Worm (Caenorhabditis elegans): ENCODE data around the gene F46G11.4.

F46G11.4 gene

DNA sequence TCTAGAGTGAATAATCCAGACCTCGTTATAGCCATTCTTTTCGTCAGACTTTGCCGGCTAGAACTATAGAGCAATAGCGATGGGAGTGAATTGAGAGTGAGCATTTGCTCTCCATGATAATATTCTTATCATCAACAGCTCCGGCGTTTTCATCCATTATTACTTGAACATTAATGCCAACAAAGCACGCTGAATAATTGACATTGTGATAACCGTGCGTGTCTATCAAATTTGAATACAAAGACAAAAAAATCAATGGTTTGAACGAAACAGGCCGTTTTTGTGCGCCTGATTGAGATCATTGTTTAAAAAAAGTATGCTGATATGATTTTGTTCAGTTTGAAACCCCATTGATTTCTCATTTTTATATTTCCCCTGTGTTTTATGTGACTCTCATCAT, 41.1 kb upstream of the F46G11.4 start, which contains the start of gene dct-11 (continued):
- TF ChIP-seq daf-16 (GFP tag; optimal IDR thresholded peaks at IDR 0.05): peak in 1 of 2 experiments; percentile 40
- peak; percentile 72 for TF ChIP-seq daf-16 (tag; optimal IDR thresholded peaks at IDR 0.05)
- no peak for TF ChIP-seq daf-12 (tag; optimal IDR thresholded peaks at IDR 0.05)
- no peak for TF ChIP-seq zip-2 (tag; optimal IDR thresholded peaks at IDR 0.05)
- TF ChIP-seq D1046.2 (GFP tag; IDR thresholded peaks at IDR 0.05): no peak
- peak; percentile 81 for TF ChIP-seq aha-1 (tag)
- TF ChIP-seq rbr-2 (tag; optimal IDR thresholded peaks at IDR 0.05): no peak
- TF ChIP-seq F44E2.7 (GFP tag; IDR thresholded peaks at IDR 0.05): no peak
- no peak for TF ChIP-seq lin-15B (tag; optimal IDR thresholded peaks at IDR 0.05)
- TF ChIP-seq dve-1 (tag; optimal IDR thresholded peaks at IDR 0.05; ENCODE audit: insufficient read depth): peak; percentile 59
- TF ChIP-seq lim-7 (GFP tag; IDR thresholded peaks at IDR 0.05): no peak
- no peak for TF ChIP-seq unc-130 (GFP tag; optimal IDR thresholded peaks at IDR 0.05)
- TF ChIP-seq Y105C5A.15 (GFP tag; IDR thresholded peaks at IDR 0.05): no peak
- TF ChIP-seq ctbp-1 (GFP tag; IDR thresholded peaks at IDR 0.05): no peak
- no peak for TF ChIP-seq fos-1 (tag; optimal IDR thresholded peaks at IDR 0.05)
- peak; percentile 60 for TF ChIP-seq hlh-30 (tag; optimal IDR thresholded peaks at IDR 0.05; ENCODE audit: insufficient read depth)
- TF ChIP-seq hif-1 (tag; optimal IDR thresholded peaks at IDR 0.05): peak in 1 of 2 experiments; percentile 5
- no peak for TF ChIP-seq lin-38 (GFP tag; IDR thresholded peaks at IDR 0.05)
- no peak for TF ChIP-seq spr-1 (tag; optimal IDR thresholded peaks at IDR 0.05)
- no peak for TF ChIP-seq ztf-7 (tag; optimal IDR thresholded peaks at IDR 0.05)
- peak; percentile 8 for TF ChIP-seq mep-1 (tag; optimal IDR thresholded peaks at IDR 0.05)
- TF ChIP-seq daf-8 (GFP tag; IDR thresholded peaks at IDR 0.05): no peak

DNA sequence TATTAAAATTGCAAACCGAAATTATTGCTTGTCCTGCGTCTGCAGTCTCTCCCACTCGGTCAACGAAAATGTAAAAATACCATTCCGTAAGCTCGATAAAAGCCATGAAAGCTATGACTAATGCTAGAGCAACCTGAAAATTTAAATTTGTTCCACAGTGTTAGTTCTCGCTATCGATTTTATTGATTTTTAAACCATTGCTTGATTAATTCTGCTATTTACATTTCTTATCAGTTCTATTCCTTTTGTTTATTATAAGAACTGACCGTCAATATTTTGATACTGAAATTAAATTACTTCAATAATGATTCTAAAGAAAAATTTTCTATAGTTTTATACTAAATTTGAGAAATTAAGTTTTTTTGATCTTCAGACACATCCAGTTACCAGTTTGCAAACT, 40.6 kb upstream of the F46G11.4 start:
- TF ChIP-seq nhr-6 (tag; optimal IDR thresholded peaks at IDR 0.05): no peak
- TF ChIP-seq nhr-10 (tag; optimal IDR thresholded peaks at IDR 0.05): no peak
- no peak for TF ChIP-seq tra-1 (GFP tag; IDR thresholded peaks at IDR 0.05)
- TF ChIP-seq egl-27 (tag; optimal IDR thresholded peaks at IDR 0.05): no peak
- no peak for TF ChIP-seq daf-8 (GFP tag; IDR thresholded peaks at IDR 0.05)
- peak; percentile 56 for TF ChIP-seq ceh-28 (tag; optimal IDR thresholded peaks at IDR 0.05)
- TF ChIP-seq ztf-7 (tag; optimal IDR thresholded peaks at IDR 0.05): no peak
- no peak for TF ChIP-seq mdt-29 (GFP tag; IDR thresholded peaks at IDR 0.05)
- no peak for TF ChIP-seq F10B5.3 (tag; optimal IDR thresholded peaks at IDR 0.05)
- no peak for TF ChIP-seq daf-16 (GFP tag; optimal IDR thresholded peaks at IDR 0.05)
- peak; percentile 81 for TF ChIP-seq daf-16 (tag; optimal IDR thresholded peaks at IDR 0.05)
- TF ChIP-seq unc-62 (GFP tag; optimal IDR thresholded peaks at IDR 0.05 in 1 of 2): peak in 1 of 2 experiments; percentile 15
- no peak for TF ChIP-seq unc-62 (tag; optimal IDR thresholded peaks at IDR 0.05)

DNA sequence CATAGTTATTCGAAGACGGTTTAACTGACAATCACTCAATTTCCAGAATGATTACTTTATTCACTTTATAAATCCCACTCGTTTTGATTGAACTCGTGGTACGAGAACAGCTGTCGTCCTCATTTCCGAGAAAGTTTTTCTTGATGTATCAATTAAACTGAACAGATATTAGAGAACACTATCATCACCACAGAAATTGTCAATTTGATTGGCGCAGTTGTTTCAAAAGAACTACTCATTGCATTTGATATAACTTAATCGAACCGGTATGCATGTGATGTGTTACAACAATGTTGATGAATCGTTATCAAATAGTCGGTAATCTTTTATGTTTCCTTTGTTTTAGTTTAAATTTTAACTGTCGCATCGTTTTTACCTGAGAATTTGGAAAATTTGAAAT, 38.4 kb upstream of the F46G11.4 start:
- TF ChIP-seq nhr-11 (tag; optimal IDR thresholded peaks at IDR 0.05) (peak; percentile 63), ztf-7 (tag; optimal IDR thresholded peaks at IDR 0.05) (no peak), aha-1 (tag) (peak; percentile 60), nhr-28 (tag; optimal IDR thresholded peaks at IDR 0.05) (peak; percentile 51), zag-1 (tag; optimal IDR thresholded peaks at IDR 0.05) (no peak), hlh-11 (tag; optimal IDR thresholded peaks at IDR 0.05) (peak; percentile 67), mdl-1 (tag; optimal IDR thresholded peaks at IDR 0.05) (peak in 1 of 2 experiments; percentile 12), lsy-2 (tag; optimal IDR thresholded peaks at IDR 0.05) (peak in 1 of 2 experiments; percentile 50), hlh-30 (tag; optimal IDR thresholded peaks at IDR 0.05; ENCODE audit: insufficient read depth) (peak; percentile 61), dmd-6 (GFP tag; IDR thresholded peaks at IDR 0.05) (peak; percentile 31; the same call in 1 of the 2 replicates), ZK546.5 (tag; optimal IDR thresholded peaks at IDR 0.05) (no peak), mxl-3 (GFP tag; optimal IDR thresholded peaks at IDR 0.05) (peak; percentile 27), unc-62 (GFP tag; optimal IDR thresholded peaks at IDR 0.05 in 1 of 2) (peak in 1 of 2 experiments; percentile 97), unc-62 (tag; optimal IDR thresholded peaks at IDR 0.05) (no peak), pqm-1 (tag; optimal IDR thresholded peaks at IDR 0.05) (no peak), tra-1 (GFP tag; IDR thresholded peaks at IDR 0.05) (no peak), daf-16 (GFP tag; optimal IDR thresholded peaks at IDR 0.05) (peak in 1 of 2 experiments; percentile 58), daf-16 (tag; optimal IDR thresholded peaks at IDR 0.05) (no peak)

All from whole organism, L4 larva.